Fruit fly (Drosophila melanogaster) whole organism, prepupa: ENCODE measurements around the gene Bdp1.

Experiments
- Blimp-1 ChIP-seq: fragments of 200-800 bp; sonication (Bioruptor generic); optimal IDR thresholded peaks from 3 replicates; lab custom pipeline; 2017; ENCODE audit warnings: missing biosample characterization, missing genetic modification characterization, mild to moderate bottlenecking, moderate library complexity, missing genetic modification reagents
- CG3032 ChIP-seq: fragments of 200-800 bp; optimal IDR thresholded peaks from 2 replicates; lab custom pipeline; 2019; ENCODE audit warnings: missing biosample characterization, mild to moderate bottlenecking, missing genetic modification characterization, moderate library complexity
- CG31627 ChIP-seq: fragments of 200-800 bp; sonication (Bioruptor generic); optimal IDR thresholded peaks from 3 replicates; lab custom pipeline; 2016; ENCODE audit warnings: missing biosample characterization, missing genetic modification characterization
- CG32006 ChIP-seq: fragments of 200-800 bp; sonication (Bioruptor generic); optimal IDR thresholded peaks from 3 replicates; lab custom pipeline; 2017; ENCODE audit warnings: missing biosample characterization, mild to moderate bottlenecking, missing genetic modification characterization
- CG8319 ChIP-seq: fragments of 200-800 bp; sonication (Bioruptor generic); optimal IDR thresholded peaks from 3 replicates; lab custom pipeline; 2016; ENCODE audit warnings: missing biosample characterization, missing genetic modification characterization
- Sox102F ChIP-seq: fragments of 200-800 bp; sonication (Bioruptor generic); optimal IDR thresholded peaks from 2 replicates; lab custom pipeline; 2016; ENCODE audit warnings: missing biosample characterization, mild to moderate bottlenecking, missing genetic modification characterization
- dsx ChIP-seq: fragments of 200-800 bp; optimal IDR thresholded peaks from 3 replicates; lab custom pipeline; 2019; ENCODE audit warnings: missing biosample characterization, mild to moderate bottlenecking, missing genetic modification characterization, moderate library complexity; ENCODE audit not compliant: poor library complexity, severe bottlenecking
- fkh ChIP-seq: fragments of 200-800 bp; sonication (Bioruptor generic); optimal IDR thresholded peaks from 3 replicates; lab custom pipeline; 2017; ENCODE audit warnings: missing biosample characterization, mild to moderate bottlenecking, missing genetic modification characterization, moderate library complexity

dm6 chr2L:13331021-13331420 lies 42.7 kb downstream of the Bdp1 start, which contains the start of gene hbt:
- TF ChIP-seq CG3032 (no peak), CG8319 (no peak), Blimp-1 (no peak), CG32006 (GFP tag; lab: Kevin White, UChicago) (no peak), fkh (GFP tag; lab: Kevin White, UChicago) (no peak), Sox102F (GFP tag; lab: Kevin White, UChicago) (no peak), dsx (GFP tag; lab: Kevin White, UChicago) (no peak), CG31627 (GFP tag; lab: Kevin White, UChicago) (no peak)
